Worm (Caenorhabditis elegans): Measurements from ENCODE around the gene F07F6.8.

DNA sequence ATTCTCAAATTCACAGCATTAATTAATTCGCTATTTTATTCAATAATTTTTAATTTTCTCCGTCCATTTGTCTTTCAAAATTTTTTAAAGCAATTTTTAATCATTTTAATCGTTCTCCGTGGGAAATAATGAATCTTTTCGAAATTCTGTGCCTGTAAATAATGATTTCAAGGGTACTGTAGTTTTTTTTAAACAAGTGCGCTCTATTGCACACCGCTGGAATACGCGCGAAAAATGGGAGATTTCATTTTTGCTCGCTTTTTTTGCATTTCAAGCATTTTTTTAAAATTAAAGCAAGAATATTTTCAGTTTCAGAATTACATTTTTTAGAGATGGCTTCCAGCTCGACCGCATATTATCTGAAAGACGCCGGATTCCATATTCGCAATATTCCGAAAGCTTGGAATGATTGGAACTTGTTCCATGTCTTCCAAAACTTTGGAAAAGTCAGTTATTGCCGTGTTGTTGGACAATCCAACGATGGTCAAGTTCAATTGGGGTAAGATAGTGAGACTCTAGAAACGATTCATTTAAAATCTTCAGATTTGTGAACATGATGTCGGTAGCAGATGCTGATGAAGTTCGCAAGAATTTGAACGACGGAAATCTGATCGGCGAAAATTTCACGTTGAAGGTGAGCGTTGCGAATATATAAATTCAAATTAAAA lies 4.5 kb downstream of the F07F6.8 start, which contains the start of gene tofu-6:
- no peak for TF ChIP-seq him-1 (tag; optimal IDR thresholded peaks at IDR 0.05)
- no peak for TF ChIP-seq W03F9.2 (tag; optimal IDR thresholded peaks at IDR 0.05)
- TF ChIP-seq dao-5 (tag; optimal IDR thresholded peaks at IDR 0.05): no peak

Data from whole organism, L4/young adult.